Fruit fly (Drosophila melanogaster) whole organism, adult: ENCODE data around the gene jvl.

Source experiments
- CG33017 ChIP-seq: fragments of 200-800 bp; sonication (Bioruptor generic); optimal IDR thresholded peaks from 2 replicates; lab custom pipeline; 2018; ENCODE audit warnings: missing biosample characterization, mild to moderate bottlenecking, missing genetic modification characterization, moderate library complexity
- Mnt ChIP-seq: fragments of 200-800 bp; sonication (Bioruptor generic); optimal IDR thresholded peaks from 2 replicates; lab custom pipeline; 2016; ENCODE audit warnings: missing biosample characterization, mild to moderate bottlenecking, missing genetic modification characterization
- bab1 ChIP-seq: fragments of 200-800 bp; sonication (Bioruptor generic); optimal IDR thresholded peaks from 3 replicates; lab custom pipeline; 2019; ENCODE audit warnings: missing biosample characterization, mild to moderate bottlenecking, missing genetic modification characterization, moderate library complexity
- cnc ChIP-seq, 2 experiments: fragments of >200 bp; optimal IDR thresholded peaks; 2 replicates each; lab custom pipeline; 2017

- TF ChIP-seq CG33017 (tag; lab: Kevin White, UChicago) = no peak
- peak; percentile 90 for TF ChIP-seq Mnt (GFP tag; lab: Kevin White, UChicago)
- TF ChIP-seq cnc (optimal IDR thresholded peaks at IDR 0.05; lab: Kevin White, UChicago) = no peak
- peak; percentile 50 for TF ChIP-seq bab1
Observed at dm6 chr3R:14817721-14818215, 76.4 kb downstream of the jvl start.
